Worm (Caenorhabditis elegans): ENCODE data around the gene nhr-84.
A peak's percentile ranks its signal among the peaks of the same experiment; 100 is the strongest.

Gene nhr-84

ce11 chrV:15888751-15889150 is 9.3 kb upstream of the nhr-84 start, which contains the start of gene cgt-1:
Gene cgt-1, minus strand, starts transcription at chrV:15888851.
- no peak for TF ChIP-seq ham-2 (GFP tag; optimal IDR thresholded peaks at IDR 0.05)
- TF ChIP-seq ceh-83 (GFP tag; optimal IDR thresholded peaks at IDR 0.05), result no peak
- TF ChIP-seq nhr-2 (tag; optimal IDR thresholded peaks at IDR 0.05), result no peak
- no peak for TF ChIP-seq nhr-28 (tag; optimal IDR thresholded peaks at IDR 0.05)
- TF ChIP-seq lin-32 (GFP tag; optimal IDR thresholded peaks at IDR 0.05), result no peak
- TF ChIP-seq unc-62 (GFP tag; optimal IDR thresholded peaks at IDR 0.05), result no peak
- TF ChIP-seq lsy-2 (tag; optimal IDR thresholded peaks at IDR 0.05), result no peak
- TF ChIP-seq ces-1 (GFP tag; optimal IDR thresholded peaks at IDR 0.05), result no peak
- TF ChIP-seq flh-1 (GFP tag; optimal IDR thresholded peaks at IDR 0.05), result no peak
- TF ChIP-seq nhr-12 (tag; optimal IDR thresholded peaks at IDR 0.05), result no peak
- TF ChIP-seq mep-1 (tag; optimal IDR thresholded peaks at IDR 0.05), result no peak
- TF ChIP-seq snpc-4 (tag; optimal IDR thresholded peaks at IDR 0.05), result no peak

ce11 chrV:15887708-15888295 is 8.4 kb upstream of the nhr-84 start:
- no peak for TF ChIP-seq ces-1 (GFP tag; optimal IDR thresholded peaks at IDR 0.05)
- no peak for TF ChIP-seq mep-1 (tag; optimal IDR thresholded peaks at IDR 0.05)

ce11 chrV:15885967-15886366 is 6.6 kb upstream of the nhr-84 start, which contains the start of gene T06C12.9:
Gene T06C12.9, minus strand, starts transcription at chrV:15886067.
- TF ChIP-seq blmp-1 (tag; optimal IDR thresholded peaks at IDR 0.05) (no peak), flh-1 (GFP tag; optimal IDR thresholded peaks at IDR 0.05) (no peak), mep-1 (tag; optimal IDR thresholded peaks at IDR 0.05) (no peak), ceh-43 (GFP tag; optimal IDR thresholded peaks at IDR 0.05) (no peak), zip-8 (tag; optimal IDR thresholded peaks at IDR 0.05) (no peak), drap-1 (GFP tag; optimal IDR thresholded peaks at IDR 0.05) (no peak), snpc-4 (tag; optimal IDR thresholded peaks at IDR 0.05) (no peak), ceh-83 (GFP tag; optimal IDR thresholded peaks at IDR 0.05) (no peak), nhr-76 (tag; optimal IDR thresholded peaks at IDR 0.05) (no peak), unc-120 (tag; optimal IDR thresholded peaks at IDR 0.05; ENCODE audit: poor library complexity, severe bottlenecking) (no peak), pha-4 (tag; optimal IDR thresholded peaks at IDR 0.05) (no peak), ces-1 (GFP tag; optimal IDR thresholded peaks at IDR 0.05) (no peak), sptf-1 (tag; optimal IDR thresholded peaks at IDR 0.05) (no peak), lin-32 (GFP tag; optimal IDR thresholded peaks at IDR 0.05) (no peak), elt-3 (tag; optimal IDR thresholded peaks at IDR 0.05) (no peak), ztf-11 (tag; optimal IDR thresholded peaks at IDR 0.05) (no peak)

ce11 chrV:15884698-15885097 is 5.3 kb upstream of the nhr-84 start, which contains the start of gene oac-42:
Gene oac-42, minus strand, starts transcription at chrV:15884798.
- no peak for TF ChIP-seq M03D4.4 (tag; optimal IDR thresholded peaks at IDR 0.05)
- TF ChIP-seq flh-1 (GFP tag; optimal IDR thresholded peaks at IDR 0.05), result no peak
- TF ChIP-seq nhr-2 (tag; optimal IDR thresholded peaks at IDR 0.05), result no peak
- TF ChIP-seq nhr-237 (tag; optimal IDR thresholded peaks at IDR 0.05), result no peak
- no peak for TF ChIP-seq mab-5 (tag; optimal IDR thresholded peaks at IDR 0.05)
- no peak for TF ChIP-seq elt-3 (tag; optimal IDR thresholded peaks at IDR 0.05)
- no peak for TF ChIP-seq lin-32 (GFP tag; optimal IDR thresholded peaks at IDR 0.05)
- TF ChIP-seq unc-120 (tag; optimal IDR thresholded peaks at IDR 0.05; ENCODE audit: poor library complexity, severe bottlenecking), result no peak
- no peak for TF ChIP-seq sptf-1 (tag; optimal IDR thresholded peaks at IDR 0.05)
- TF ChIP-seq drap-1 (GFP tag; optimal IDR thresholded peaks at IDR 0.05), result no peak
- TF ChIP-seq mep-1 (tag; optimal IDR thresholded peaks at IDR 0.05), result no peak
- no peak for TF ChIP-seq bed-3 (GFP tag; optimal IDR thresholded peaks at IDR 0.05)
- TF ChIP-seq unc-39 (tag; optimal IDR thresholded peaks at IDR 0.05), result no peak
- TF ChIP-seq elt-1 (tag; optimal IDR thresholded peaks at IDR 0.05; ENCODE audit: borderline replicate concordance, insufficient read depth), result no peak
- TF ChIP-seq zip-8 (tag; optimal IDR thresholded peaks at IDR 0.05), result no peak
- TF ChIP-seq sem-2 (GFP tag; optimal IDR thresholded peaks at IDR 0.05), result no peak
- TF ChIP-seq snpc-4 (tag; optimal IDR thresholded peaks at IDR 0.05), result no peak
- TF ChIP-seq ham-2 (GFP tag; optimal IDR thresholded peaks at IDR 0.05), result no peak
- TF ChIP-seq mls-2 (tag; optimal IDR thresholded peaks at IDR 0.05), result no peak

- TF ChIP-seq unc-62 (GFP tag; optimal IDR thresholded peaks at IDR 0.05) (no peak), nhr-237 (tag; optimal IDR thresholded peaks at IDR 0.05) (peak; percentile 57), mep-1 (tag; optimal IDR thresholded peaks at IDR 0.05) (no peak), sptf-1 (tag; optimal IDR thresholded peaks at IDR 0.05) (no peak)
These were observed 1.3 kb upstream of the nhr-84 start for ce11 chrV:15880705-15881104.

Data from whole organism, mixed stage, embryonic.